Fruit fly (Drosophila melanogaster) whole organism, embryonic: ENCODE results near the gene CG4733.

ENCODE experiments used
- B-H1 ChIP-seq: fragments of 200-800 bp; sonication (Bioruptor generic); IDR thresholded peaks from 3 replicates; pipeline ENCODE4 v1.3.6; 2022; ENCODE audit warnings: missing biosample characterization, missing genetic modification characterization
- CG1024 ChIP-seq: fragments of 200-800 bp; sonication (Bioruptor generic); IDR thresholded peaks from 2 replicates; pipeline ENCODE4 v1.3.6; 2022; ENCODE audit warnings: missing biosample characterization, missing genetic modification characterization
- CG10267 ChIP-seq: fragments of 200-800 bp; sonication (Bioruptor generic); optimal IDR thresholded peaks from 2 replicates; lab custom pipeline; 2018; ENCODE audit warnings: missing biosample characterization, mild to moderate bottlenecking, missing genetic modification characterization, moderate library complexity
- CG10366 ChIP-seq: fragments of 200-800 bp; sonication (Bioruptor generic); IDR thresholded peaks from 2 replicates; pipeline ENCODE4 v1.3.6; 2022; ENCODE audit warnings: missing biosample characterization, missing genetic modification characterization
- CG10462 ChIP-seq: fragments of 200-800 bp; sonication (Bioruptor generic); optimal IDR thresholded peaks from 2 replicates; lab custom pipeline; 2016; ENCODE audit warnings: missing biosample characterization, missing genetic modification characterization
- CG12104 ChIP-seq: fragments of 200-800 bp; sonication (Bioruptor generic); optimal IDR thresholded peaks from 3 replicates; lab custom pipeline; 2016; ENCODE audit warnings: missing biosample characterization, missing genetic modification characterization
- CG12942 ChIP-seq: fragments of 200-800 bp; sonication (Bioruptor generic); optimal IDR thresholded peaks from 3 replicates; lab custom pipeline; 2016; ENCODE audit warnings: missing biosample characterization, missing genetic modification characterization
- CG15011 ChIP-seq: fragments of 200-800 bp; sonication (Bioruptor generic); optimal IDR thresholded peaks from 3 replicates; lab custom pipeline; 2018; ENCODE audit warnings: missing biosample characterization, mild to moderate bottlenecking, missing genetic modification characterization
- CG17361 ChIP-seq: fragments of 200-800 bp; sonication (Bioruptor generic); IDR thresholded peaks from 3 replicates; pipeline ENCODE4 v1.3.6; 2022; ENCODE audit warnings: missing biosample characterization, missing genetic modification characterization
- CG18011 ChIP-seq: fragments of 200-800 bp; sonication (Bioruptor generic); optimal IDR thresholded peaks from 2 replicates; lab custom pipeline; 2017; ENCODE audit warnings: missing biosample characterization, missing genetic modification characterization, mild to moderate bottlenecking, moderate library complexity, missing genotype
- CG18262 ChIP-seq: fragments of 200-800 bp; optimal IDR thresholded peaks from 3 replicates; lab custom pipeline; 2019; ENCODE audit warnings: missing biosample characterization, mild to moderate bottlenecking, missing genetic modification characterization, moderate library complexity
- CG2120 ChIP-seq: fragments of 200-800 bp; sonication (Bioruptor generic); optimal IDR thresholded peaks from 3 replicates; lab custom pipeline; 2016; ENCODE audit warnings: missing biosample characterization, missing genetic modification characterization
- CG2875 ChIP-seq: fragments of 200-800 bp; sonication (Bioruptor generic); optimal IDR thresholded peaks from 2 replicates; lab custom pipeline; 2017; ENCODE audit warnings: missing biosample characterization, mild to moderate bottlenecking, missing genetic modification characterization, missing genetic modification reagents
- CG3407 ChIP-seq: fragments of 200-800 bp; sonication (Bioruptor generic); optimal IDR thresholded peaks from 2 replicates; lab custom pipeline; 2018; ENCODE audit warnings: missing biosample characterization, mild to moderate bottlenecking, missing genetic modification characterization
- CG3838 ChIP-seq: fragments of 200-800 bp; sonication (Bioruptor generic); optimal IDR thresholded peaks from 3 replicates; lab custom pipeline; 2016; ENCODE audit warnings: missing biosample characterization, missing genetic modification characterization
- CG43689 ChIP-seq: fragments of 200-800 bp; sonication (Bioruptor generic); IDR thresholded peaks from 2 replicates; pipeline ENCODE4 v1.3.6; 2022; ENCODE audit warnings: missing biosample characterization, missing genetic modification characterization
- CG4730 ChIP-seq: fragments of 200-800 bp; sonication (Bioruptor generic); IDR thresholded peaks from 2 replicates; pipeline ENCODE4 v1.3.6; 2022; ENCODE audit warnings: missing biosample characterization, missing genetic modification characterization
- CG6683 ChIP-seq: fragments of 200-800 bp; sonication (Bioruptor generic); optimal IDR thresholded peaks from 2 replicates; lab custom pipeline; 2017; ENCODE audit warnings: missing biosample characterization, mild to moderate bottlenecking, missing genetic modification characterization, missing genetic modification reagents
- CG7745 ChIP-seq: fragments of 200-800 bp; sonication (Bioruptor generic); optimal IDR thresholded peaks from 2 replicates; lab custom pipeline; 2018; ENCODE audit warnings: missing biosample characterization, mild to moderate bottlenecking, missing genetic modification characterization, moderate library complexity
- CG8478 ChIP-seq: fragments of >200 bp; optimal IDR thresholded peaks from 2 replicates; lab custom pipeline; 2018
- CG8944 ChIP-seq: fragments of 200-800 bp; sonication (Bioruptor generic); optimal IDR thresholded peaks from 3 replicates; lab custom pipeline; 2016; ENCODE audit warnings: missing biosample characterization, missing genetic modification characterization
- CG9437 ChIP-seq: fragments of 200-800 bp; sonication (Bioruptor generic); optimal IDR thresholded peaks from 2 replicates; lab custom pipeline; 2018; ENCODE audit warnings: missing biosample characterization, mild to moderate bottlenecking, missing genetic modification characterization
- Dfd ChIP-seq, 2 experiments: fragments of >200 bp; optimal IDR thresholded peaks; 2 replicates each; lab custom pipeline; 2017; ENCODE audit warnings: missing biosample characterization in 2 of 2, missing genetic modification characterization in 2 of 2
- Dip2 ChIP-seq: fragments of 200-800 bp; sonication (Bioruptor generic); IDR thresholded peaks from 2 replicates; pipeline ENCODE4 v1.3.6; 2022; ENCODE audit warnings: missing biosample characterization, missing genetic modification characterization
- Dll ChIP-seq: fragments of 200-800 bp; sonication (Bioruptor generic); IDR thresholded peaks from 4 replicates; pipeline ENCODE4 v1.3.6; 2022; ENCODE audit warnings: missing biosample characterization, missing genetic modification characterization; ENCODE audit not compliant: partially characterized antibody
- E2f1 ChIP-seq: fragments of 200-800 bp; sonication (Bioruptor generic); IDR thresholded peaks from 2 replicates; pipeline ENCODE4 v1.3.6; 2022; ENCODE audit warnings: missing biosample characterization, missing genetic modification characterization
- H2.0 ChIP-seq: fragments of 200-800 bp; sonication (Bioruptor generic); IDR thresholded peaks from 2 replicates; pipeline ENCODE4 v1.3.6; 2022; ENCODE audit warnings: missing biosample characterization, missing genetic modification characterization
- HLH54F ChIP-seq: fragments of 200-800 bp; sonication (Bioruptor generic); optimal IDR thresholded peaks from 3 replicates; lab custom pipeline; 2016; ENCODE audit warnings: missing biosample characterization, missing genetic modification characterization
- Hmx ChIP-seq: fragments of 200-800 bp; sonication (Bioruptor generic); optimal IDR thresholded peaks from 2 replicates; lab custom pipeline; 2016; ENCODE audit warnings: missing biosample characterization, missing genetic modification characterization
- Myb ChIP-seq: fragments of 200-800 bp; sonication (Bioruptor generic); optimal IDR thresholded peaks from 2 replicates; lab custom pipeline; 2016; ENCODE audit warnings: missing biosample characterization, missing genetic modification characterization
- NC2α ChIP-seq: fragments of 200-800 bp; sonication (Bioruptor generic); optimal IDR thresholded peaks from 2 replicates; lab custom pipeline; 2016; ENCODE audit warnings: missing biosample characterization, missing genetic modification characterization
- Nf-YA ChIP-seq: fragments of 200-800 bp; sonication (Bioruptor generic); IDR thresholded peaks from 2 replicates; pipeline ENCODE4 v1.3.6; 2022; ENCODE audit warnings: missing biosample characterization, missing genetic modification characterization
- Ravus ChIP-seq: fragments of 200-800 bp; sonication (Bioruptor generic); IDR thresholded peaks from 2 replicates; pipeline ENCODE4 v1.3.6; 2022; ENCODE audit warnings: missing biosample characterization, missing genetic modification characterization
- Ssrp ChIP-seq: fragments of 200-800 bp; sonication (Bioruptor generic); optimal IDR thresholded peaks from 2 replicates; lab custom pipeline; 2018; ENCODE audit warnings: missing biosample characterization, mild to moderate bottlenecking, missing genetic modification characterization, moderate library complexity
- ato ChIP-seq: fragments of 200-800 bp; sonication (Bioruptor generic); IDR thresholded peaks from 2 replicates; pipeline ENCODE4 v1.3.6; 2022; ENCODE audit warnings: missing biosample characterization, missing genetic modification characterization; ENCODE audit not compliant: partially characterized antibody
- ci ChIP-seq: fragments of 200-800 bp; sonication (Bioruptor generic); IDR thresholded peaks from 3 replicates; pipeline ENCODE4 v1.3.6; 2022; ENCODE audit warnings: missing biosample characterization, missing genetic modification characterization
- disco-r ChIP-seq: fragments of 200-800 bp; sonication (Bioruptor generic); optimal IDR thresholded peaks from 2 replicates; lab custom pipeline; 2016; ENCODE audit warnings: missing biosample characterization, missing genetic modification characterization
- exex ChIP-seq: fragments of 200-800 bp; sonication (Bioruptor generic); optimal IDR thresholded peaks from 4 replicates; lab custom pipeline; 2018; ENCODE audit warnings: missing biosample characterization, mild to moderate bottlenecking, missing genetic modification characterization, moderate library complexity
- gem ChIP-seq: fragments of 200-800 bp; sonication (Bioruptor generic); optimal IDR thresholded peaks from 2 replicates; lab custom pipeline; 2019; ENCODE audit warnings: missing biosample characterization, mild to moderate bottlenecking, missing genetic modification characterization, moderate library complexity
- hb ChIP-seq: fragments of 200-800 bp; sonication (Bioruptor generic); IDR thresholded peaks from 3 replicates; pipeline ENCODE4 v1.3.6; 2022; ENCODE audit warnings: missing biosample characterization, missing genetic modification characterization; ENCODE audit not compliant: partially characterized antibody
- her ChIP-seq: fragments of 200-800 bp; sonication (Bioruptor generic); optimal IDR thresholded peaks from 2 replicates; lab custom pipeline; 2016; ENCODE audit warnings: missing biosample characterization, missing genetic modification characterization
- kni ChIP-seq: fragments of 200-800 bp; sonication (Bioruptor generic); optimal IDR thresholded peaks from 3 replicates; lab custom pipeline; 2017; ENCODE audit warnings: mild to moderate bottlenecking, missing biosample characterization, missing genetic modification reagents, missing genetic modification characterization
- lbe ChIP-seq: fragments of 200-800 bp; sonication (Bioruptor generic); optimal IDR thresholded peaks from 2 replicates; lab custom pipeline; 2016; ENCODE audit warnings: missing biosample characterization, mild to moderate bottlenecking, missing genetic modification characterization
- repo ChIP-seq: fragments of 200-800 bp; sonication (Bioruptor generic); optimal IDR thresholded peaks from 2 replicates; lab custom pipeline; 2016; ENCODE audit warnings: missing biosample characterization, missing genetic modification characterization
- rib ChIP-seq: fragments of 200-800 bp; sonication (Bioruptor generic); IDR thresholded peaks from 2 replicates; pipeline ENCODE4 v1.3.6; 2022; ENCODE audit warnings: missing biosample characterization, missing genetic modification characterization
- sima ChIP-seq: fragments of 200-800 bp; sonication (Bioruptor generic); optimal IDR thresholded peaks from 2 replicates; lab custom pipeline; 2016; ENCODE audit warnings: missing biosample characterization, missing genetic modification characterization
- ssp ChIP-seq: fragments of 200-800 bp; sonication (Bioruptor generic); IDR thresholded peaks from 2 replicates; pipeline ENCODE4 v1.3.6; 2022; ENCODE audit warnings: missing biosample characterization, missing genetic modification characterization
- ttk ChIP-seq: fragments of 200-800 bp; sonication (Bioruptor generic); IDR thresholded peaks from 2 replicates; pipeline ENCODE4 v2.1.2; 2022; ENCODE audit warnings: missing biosample characterization, missing genetic modification characterization
- vfl ChIP-seq: fragments of 200-800 bp; sonication (Bioruptor generic); optimal IDR thresholded peaks from 2 replicates; lab custom pipeline; 2016; ENCODE audit warnings: missing biosample characterization, missing genetic modification characterization
- zf30C ChIP-seq: fragments of 200-800 bp; sonication (Bioruptor generic); optimal IDR thresholded peaks from 3 replicates; lab custom pipeline; 2018; ENCODE audit warnings: missing biosample characterization, mild to moderate bottlenecking, missing genetic modification characterization
- zfh1 ChIP-seq: fragments of 200-800 bp; sonication (Bioruptor generic); IDR thresholded peaks from 3 replicates; pipeline ENCODE4 v1.3.6; 2022; ENCODE audit warnings: missing biosample characterization, missing genetic modification characterization
- zfh2 ChIP-seq: fragments of 200-800 bp; sonication (Bioruptor generic); optimal IDR thresholded peaks from 2 replicates; lab custom pipeline; 2016; ENCODE audit warnings: missing biosample characterization, missing genetic modification characterization

The CG4733 gene

dm6 chr3R:19902926-19903739 lies 12.6 kb downstream of the CG4733 start, which contains the start of gene ClpX (continued):
- TF ChIP-seq ci (GFP tag; lab: Robert Waterston, UW) (no peak), CG3407 (GFP tag; lab: Kevin White, UChicago) (no peak), B-H1 (no peak), CG17361 (no peak), Dll (GFP tag; lab: Robert Waterston, UW) (peak; percentile 75), repo (GFP tag; lab: Kevin White, UChicago) (no peak), CG8478 (lab: Kevin White, UChicago) (no peak), lbe (no peak), CG9437 (GFP tag; lab: Kevin White, UChicago) (no peak), CG4730 (no peak), CG2120 (GFP tag; lab: Kevin White, UChicago) (peak; percentile 23), CG43689 (GFP tag; lab: Robert Waterston, UW) (no peak), CG18262 (tag; lab: Kevin White, UChicago) (no peak), ssp (GFP tag; lab: Robert Waterston, UW) (no peak), Nf-YA (GFP tag; lab: Robert Waterston, UW) (no peak), her (GFP tag; lab: Kevin White, UChicago) (no peak), ttk (GFP tag; lab: Robert Waterston, UW) (no peak), CG18011 (GFP tag; lab: Kevin White, UChicago) (no peak), kni (GFP tag; lab: Kevin White, UChicago) (no peak), zf30C (GFP tag; lab: Kevin White, UChicago) (no peak), CG6683 (GFP tag; lab: Kevin White, UChicago) (no peak), CG7745 (tag; lab: Kevin White, UChicago) (no peak), Myb (GFP tag; lab: Kevin White, UChicago) (no peak), zfh1 (GFP tag; lab: Robert Waterston, UW) (no peak), CG8944 (no peak), Hmx (GFP tag; lab: Kevin White, UChicago) (no peak), H2.0 (GFP tag; lab: Robert Waterston, UW) (no peak), Ssrp (no peak), vfl (GFP tag; lab: Kevin White, UChicago) (no peak), rib (no peak), CG12104 (no peak), Dfd (GFP tag; optimal IDR thresholded peaks at IDR 0.05; lab: Kevin White, UChicago) (no peak), CG10267 (peak; percentile 12), NC2α (GFP tag; lab: Kevin White, UChicago) (no peak), ato (GFP tag; lab: Robert Waterston, UW) (peak; percentile 60), E2f1 (GFP tag; lab: Robert Waterston, UW) (no peak), CG15011 (GFP tag; lab: Kevin White, UChicago) (no peak), Ravus (GFP tag; lab: Robert Waterston, UW) (no peak), sima (GFP tag; lab: Kevin White, UChicago) (no peak), CG3838 (no peak), exex (tag; lab: Kevin White, UChicago) (peak; percentile 18), CG1024 (GFP tag; lab: Robert Waterston, UW) (no peak), Dip2 (no peak), CG10366 (GFP tag; lab: Robert Waterston, UW) (no peak), zfh2 (GFP tag; lab: Kevin White, UChicago) (no peak), gem (no peak), CG12942 (no peak), CG2875 (GFP tag; lab: Kevin White, UChicago) (no peak), disco-r (GFP tag; lab: Kevin White, UChicago) (no peak), hb (GFP tag; lab: Robert Waterston, UW) (no peak), HLH54F (GFP tag; lab: Kevin White, UChicago) (no peak), CG10462 (no peak)
